Worm (Caenorhabditis elegans) whole organism, L4/young adult: Measurements from ENCODE around the gene K08D10.10.
"Not testable (repeated sequence)": the region's sequence is repeated elsewhere in the genome, so short reads cannot be mapped to it uniquely, and the experiment has no call there.

Experiments
- W03F9.2 ChIP-seq: fragments of 150-350 bp; optimal IDR thresholded peaks from 2 replicates; lab custom pipeline; 2014; ENCODE audit warnings: missing biosample characterization, missing genetic modification characterization
- dao-5 ChIP-seq: sonication (generic microtip); optimal IDR thresholded peaks from 2 replicates; lab custom pipeline; 2016; ENCODE audit warnings: missing genotype, missing genetic modification characterization, moderate library complexity, missing compliant biosample characterization
- him-1 ChIP-seq: sonication (generic microtip); optimal IDR thresholded peaks from 2 replicates; lab custom pipeline; 2016; ENCODE audit warnings: missing genotype, missing genetic modification reagents, missing genetic modification characterization, missing compliant biosample characterization

K08D10.10 gene

DNA sequence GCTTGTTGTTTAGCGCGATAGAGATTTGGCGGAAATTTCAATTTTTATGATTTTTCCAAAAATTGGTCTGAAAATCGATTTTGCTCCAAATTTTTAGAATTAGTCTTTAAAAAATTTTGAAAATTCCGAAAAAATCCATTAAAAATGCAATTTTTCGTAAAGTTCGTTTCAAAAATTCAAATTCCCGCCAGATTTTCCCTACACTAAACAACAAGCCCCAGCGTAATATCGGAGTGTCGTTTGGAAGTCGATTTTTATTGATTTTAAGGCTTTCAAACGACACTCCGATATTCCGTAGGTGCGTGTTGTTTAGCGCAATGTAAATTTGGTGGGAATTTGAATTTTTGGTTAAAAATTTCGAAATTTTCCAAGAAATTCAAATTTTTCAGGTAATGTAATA lies 24.6 kb downstream of the K08D10.10 start:
- no peak for TF ChIP-seq W03F9.2 (tag; lab: Kevin White, UChicago)
- no peak for TF ChIP-seq him-1
- TF ChIP-seq dao-5 = no peak

DNA sequence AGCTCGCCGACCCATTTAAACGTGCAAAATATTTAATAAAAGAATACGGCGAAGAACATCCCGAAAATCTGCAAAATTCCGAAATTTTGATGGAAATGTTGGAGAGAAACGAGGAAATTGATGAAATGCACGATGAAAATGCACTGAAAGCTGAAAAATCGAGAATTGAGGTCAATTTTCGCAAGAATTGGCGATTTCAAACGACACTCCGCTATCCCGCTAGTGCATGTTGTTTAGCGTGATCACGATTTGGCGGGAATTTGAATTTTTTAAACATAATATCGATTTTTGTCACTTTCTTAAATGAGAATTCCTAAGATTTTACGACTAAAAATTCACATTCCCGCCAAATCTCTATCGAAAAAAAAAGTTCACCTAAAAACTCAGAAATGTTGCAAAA lies 25.5 kb downstream of the K08D10.10 start:
- no peak for TF ChIP-seq W03F9.2 (tag; lab: Kevin White, UChicago)
- no peak for TF ChIP-seq dao-5

ce11 chrIV:4178424-4178823 lies 26.4 kb downstream of the K08D10.10 start, which contains the start of gene tsen-34:
TSS of gene tsen-34 (plus strand) at chrIV:4178457.
- TF ChIP-seq him-1 (no peak), dao-5 (no peak), W03F9.2 (tag; lab: Kevin White, UChicago) (no peak)

DNA sequence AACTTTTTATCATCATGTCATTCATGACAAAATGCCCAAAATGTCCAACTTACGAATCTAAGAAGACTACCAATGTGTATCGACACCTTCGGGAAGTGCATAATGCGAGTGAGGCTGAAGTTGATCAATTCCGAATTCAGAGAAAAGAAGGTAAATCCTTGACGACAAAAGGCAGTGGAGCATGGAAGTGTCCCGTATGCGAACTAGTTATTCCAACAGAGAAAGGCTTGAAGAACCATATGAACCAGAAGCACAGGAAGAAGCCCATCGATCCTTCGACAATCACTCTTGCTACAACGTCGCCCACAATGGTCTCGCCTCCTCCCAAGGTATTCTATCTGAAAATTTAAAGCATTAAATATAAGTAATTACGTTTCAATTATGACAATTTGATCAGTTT lies 34.1 kb downstream of the K08D10.10 start, which contains the start of gene K08D10.11:
K08D10.11 (minus strand) TSS at position 101 of the 400 bp plus-strand sequence.
- not testable (repeated sequence) for TF ChIP-seq W03F9.2 (tag; lab: Kevin White, UChicago); dao-5; him-1

DNA sequence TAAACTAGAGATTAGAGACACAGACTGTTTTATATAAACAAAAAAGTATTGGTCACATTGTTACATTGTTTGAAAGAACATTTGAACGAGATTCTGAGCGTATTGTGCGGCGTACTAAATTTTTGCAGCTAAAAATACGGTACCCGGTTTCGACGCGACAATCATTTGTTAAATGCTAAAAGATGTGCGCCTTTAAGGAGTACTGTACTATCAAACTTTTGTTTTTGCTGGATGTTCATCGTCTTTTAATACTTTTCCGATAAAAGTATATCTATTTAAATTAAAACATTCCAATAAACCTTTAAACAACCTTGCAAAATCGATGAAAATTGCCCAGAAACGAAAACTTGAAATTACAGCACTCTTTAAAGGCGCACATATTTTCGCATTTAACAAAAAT lies 44.7 kb downstream of the K08D10.10 start, which contains the start of gene K06B9.6:
K06B9.6 (minus strand) TSS at position 101 of the 400 bp plus-strand sequence.
- TF ChIP-seq dao-5; him-1; W03F9.2 (tag; lab: Kevin White, UChicago): not testable (repeated sequence)

ce11 chrIV:4197167-4197566 lies 45.1 kb downstream of the K08D10.10 start, which contains the start of gene cyp-25A6:
TSS of gene cyp-25A6 (plus strand) at chrIV:4197467.
- not testable (repeated sequence) for TF ChIP-seq him-1; dao-5; W03F9.2 (tag; lab: Kevin White, UChicago)

DNA sequence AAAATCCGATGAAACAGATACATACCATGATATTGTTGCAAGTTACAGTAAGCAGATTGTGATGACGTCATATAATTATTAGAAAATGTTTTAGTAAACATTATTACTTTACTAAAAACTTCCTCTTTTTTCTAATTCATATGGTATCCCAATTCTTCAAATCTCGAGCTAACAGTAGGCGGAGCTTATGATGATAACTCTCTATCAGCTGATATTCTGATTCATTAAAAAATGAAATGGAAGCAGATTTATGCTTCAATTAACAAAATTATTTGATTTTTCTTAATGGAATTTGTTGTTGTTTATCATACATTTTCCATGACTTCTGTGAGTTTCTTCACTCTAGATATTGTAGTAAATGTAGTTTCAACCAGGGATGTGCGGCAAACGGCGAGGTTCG lies 52.2 kb downstream of the K08D10.10 start, which contains the start of gene pax-2:
pax-2 (minus strand) TSS at position 101 of the 400 bp plus-strand sequence.
- TF ChIP-seq dao-5 (no peak), him-1 (no peak), W03F9.2 (tag; lab: Kevin White, UChicago) (no peak)
